Fruit fly (Drosophila melanogaster): ENCODE results near the gene CG14402.

The CG14402 gene

DNA sequence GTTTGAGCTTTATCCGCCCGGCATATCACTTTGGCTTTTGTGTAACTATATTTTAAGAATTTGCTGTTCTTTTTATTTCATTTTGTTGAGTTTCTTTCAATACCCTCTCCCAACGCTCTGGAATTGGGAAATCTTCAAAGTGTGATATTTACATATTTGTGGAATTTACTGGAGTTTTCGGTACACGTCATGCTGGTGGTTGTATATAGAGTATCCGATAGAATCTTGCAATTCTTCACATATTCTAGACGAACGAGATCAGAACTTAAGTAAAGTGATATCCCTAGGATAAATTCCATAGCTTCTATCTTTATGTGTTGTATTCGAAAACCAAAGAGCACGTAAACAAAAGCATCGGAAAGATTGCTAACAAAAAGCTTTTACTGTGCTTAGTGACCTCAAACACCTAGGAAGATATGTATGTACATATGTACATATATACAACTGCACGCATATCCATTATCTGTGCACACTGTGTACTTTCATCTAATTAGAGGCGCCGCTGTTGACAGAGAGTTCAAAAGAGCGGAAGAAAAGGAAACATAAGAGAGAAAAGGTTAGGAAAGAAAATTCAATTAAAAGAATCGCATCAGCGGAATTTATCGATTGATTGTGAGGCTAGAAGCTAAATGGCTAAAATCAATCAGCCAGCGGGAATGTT, 47.7 kb downstream of the CG14402 start:
- TF ChIP-seq CG17806 (tag; optimal IDR thresholded peaks at IDR 0.05) (no peak), CG9948 (tag; optimal IDR thresholded peaks at IDR 0.05) (no peak), CG15710 (tag; optimal IDR thresholded peaks at IDR 0.05) (no peak), CG10348 (GFP tag; IDR thresholded peaks at IDR 0.05) (no peak), fd96Ca (GFP tag; IDR thresholded peaks at IDR 0.05) (no peak)

DNA sequence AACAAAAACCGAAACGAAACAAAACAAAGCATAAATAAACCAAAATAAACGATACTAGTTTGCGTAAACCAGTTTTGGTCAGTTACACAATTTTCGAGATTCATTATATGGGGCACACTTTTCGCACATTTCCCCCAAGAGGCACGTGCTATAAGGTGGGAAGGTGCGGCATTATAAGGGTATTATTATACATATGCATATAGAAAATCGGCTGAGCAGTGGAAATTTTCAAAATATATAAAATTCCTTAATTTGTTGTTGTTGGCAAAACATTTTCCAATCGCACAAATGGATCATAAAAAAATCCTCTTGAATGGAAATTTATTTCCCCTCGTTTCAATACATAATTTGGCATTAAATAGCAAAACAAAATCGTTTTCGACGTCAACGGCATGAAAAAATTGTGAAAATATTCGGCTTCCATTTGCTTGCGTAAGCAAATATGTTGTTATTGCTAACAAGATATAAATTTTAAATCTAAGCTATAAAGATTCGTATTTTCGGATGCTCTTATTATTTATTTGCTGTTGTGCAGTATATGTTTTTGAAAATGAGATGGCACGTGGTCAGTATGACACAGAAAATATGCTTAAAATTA, 49.5 kb downstream of the CG14402 start:
- no peak for TF ChIP-seq CG4496 (GFP tag; IDR thresholded peaks at IDR 0.05)
- TF ChIP-seq D1 (tag; optimal IDR thresholded peaks at IDR 0.05): peak; percentile 28

All from whole organism, pupa.